Worm (Caenorhabditis elegans): ENCODE data around the gene F36H9.1.

ce11 chrV:1820016-1820415, 25.7 kb downstream of the F36H9.1 start:
- no peak for TF ChIP-seq dao-5 (tag; optimal IDR thresholded peaks at IDR 0.05)
- no peak for TF ChIP-seq him-1 (tag; optimal IDR thresholded peaks at IDR 0.05)
- no peak for TF ChIP-seq W03F9.2 (tag; optimal IDR thresholded peaks at IDR 0.05)

Measured in whole organism, L4/young adult.